Fruit fly (Drosophila melanogaster) whole organism: Measurements from ENCODE around the gene CG4955.

Source experiments
- CG8478 ChIP-seq: fragments of >200 bp; optimal IDR thresholded peaks from 2 replicates; lab custom pipeline; 2018; ENCODE audit warnings: inconsistent platforms
- Dll ChIP-seq: fragments of >200 bp; optimal IDR thresholded peaks from 2 replicates; lab custom pipeline; 2017
- EcR ChIP-seq, 2 experiments: fragments of >200 bp; optimal IDR thresholded peaks; 2 replicates each; lab custom pipeline; 2017; ENCODE audit warnings: missing biosample characterization in 2 of 2, missing genetic modification characterization in 2 of 2, missing genetic modification reagents in 2 of 2
- pan ChIP-seq: fragments of >200 bp; optimal IDR thresholded peaks from 2 replicates; lab custom pipeline; 2017
- psq ChIP-seq: fragments of >200 bp; optimal IDR thresholded peaks from 2 replicates; lab custom pipeline; 2017
- usp ChIP-seq: fragments of >200 bp; optimal IDR thresholded peaks from 2 replicates; lab custom pipeline; 2017; ENCODE audit warnings: missing biosample characterization, missing genetic modification characterization, mixed read lengths

Gene CG4955

DNA sequence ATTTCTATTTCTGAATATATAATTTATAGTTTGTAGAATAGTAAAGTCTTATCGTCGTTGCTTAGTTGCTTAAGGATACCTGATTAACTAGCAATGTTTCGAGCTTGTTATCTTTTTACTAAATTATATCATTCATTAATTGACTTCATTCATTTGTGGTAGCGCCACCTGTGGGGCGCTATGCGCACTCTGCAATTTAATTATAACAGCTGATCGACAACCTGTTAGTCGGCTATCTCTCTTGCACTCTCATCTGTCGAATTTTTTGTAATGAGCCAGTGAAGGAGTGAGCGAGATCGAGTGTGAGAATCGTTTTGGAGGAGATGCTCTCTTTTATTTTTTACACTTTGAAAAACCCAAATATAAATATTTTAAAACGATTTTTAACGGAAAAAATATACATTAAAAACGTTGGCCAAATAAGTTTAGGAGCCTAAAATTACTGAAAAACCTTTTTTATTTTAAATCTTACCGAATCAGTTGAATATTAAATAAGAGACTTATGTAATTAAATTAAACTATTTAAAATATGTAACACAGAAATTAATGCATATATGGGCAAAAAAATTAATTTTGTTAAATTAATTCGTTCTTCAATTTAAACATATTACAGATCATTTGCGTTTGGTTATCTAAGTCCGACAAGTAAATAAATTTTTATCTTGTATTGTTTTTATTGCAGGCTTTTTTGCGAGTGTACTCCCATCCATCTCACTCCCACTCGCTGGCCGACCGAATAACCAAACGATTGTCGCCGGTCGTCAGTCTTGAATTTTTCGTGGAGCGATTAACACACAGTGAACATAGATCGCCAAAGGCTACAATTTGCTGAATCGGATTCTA lies 10.0 kb downstream of the CG4955 start, which contains the start of the genes CG16700 and CG4991:
Gene CG16700, plus strand, starts transcription at position 793 of the 843 bp plus-strand sequence.
Gene CG4991, plus strand, starts transcription at position 793 of the 843 bp plus-strand sequence.
- no peak for TF ChIP-seq Dll (lab: Kevin White, UChicago)
- no peak for TF ChIP-seq psq (lab: Kevin White, UChicago)
- TF ChIP-seq usp (GFP tag; lab: Kevin White, UChicago), result no peak
- no peak for TF ChIP-seq EcR (GFP tag; optimal IDR thresholded peaks at IDR 0.05; lab: Kevin White, UChicago)
- TF ChIP-seq pan (lab: Kevin White, UChicago), result no peak
- no peak for TF ChIP-seq CG8478 (lab: Kevin White, UChicago)

dm6 chrX:17093431-17093830 lies 12.2 kb downstream of the CG4955 start:
- TF ChIP-seq pan (lab: Kevin White, UChicago) (no peak), psq (lab: Kevin White, UChicago) (no peak), EcR (GFP tag; optimal IDR thresholded peaks at IDR 0.05; lab: Kevin White, UChicago) (no peak), Dll (lab: Kevin White, UChicago) (no peak), usp (GFP tag; lab: Kevin White, UChicago) (no peak), CG8478 (lab: Kevin White, UChicago) (no peak)

DNA sequence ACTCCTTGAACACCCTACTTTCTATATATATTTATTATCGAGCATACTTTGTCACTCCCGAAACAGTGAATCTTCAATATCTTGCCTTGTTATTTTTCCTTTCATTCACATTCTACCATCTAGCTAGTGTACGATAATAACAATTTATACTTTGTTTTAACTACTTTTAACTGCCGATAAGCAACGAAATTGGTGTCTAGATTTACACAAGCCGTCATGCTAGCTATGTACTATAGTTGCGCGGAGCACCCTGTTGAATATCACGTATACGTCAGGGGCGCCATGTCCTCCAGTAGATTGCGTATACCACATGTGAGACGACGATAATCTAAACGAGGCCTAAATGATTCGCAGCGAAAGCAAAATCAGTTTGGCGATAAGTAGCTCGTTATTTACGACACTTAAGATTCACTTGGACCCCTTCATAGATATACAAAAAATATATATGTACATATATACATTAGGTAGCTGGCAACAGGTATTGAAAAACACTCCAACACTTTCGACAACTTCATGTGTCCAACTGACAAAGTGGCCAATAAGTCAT lies 12.7 kb downstream of the CG4955 start:
- TF ChIP-seq pan (lab: Kevin White, UChicago) (no peak), EcR (GFP tag; optimal IDR thresholded peaks at IDR 0.05; lab: Kevin White, UChicago) (no peak), CG8478 (lab: Kevin White, UChicago) (no peak), psq (lab: Kevin White, UChicago) (no peak), usp (GFP tag; lab: Kevin White, UChicago) (no peak), Dll (lab: Kevin White, UChicago) (no peak)

- TF ChIP-seq Dll (lab: Kevin White, UChicago), result no peak
- TF ChIP-seq psq (lab: Kevin White, UChicago), result no peak
- no peak for TF ChIP-seq CG8478 (lab: Kevin White, UChicago)
- no peak for TF ChIP-seq pan (lab: Kevin White, UChicago)
- no peak for TF ChIP-seq EcR (GFP tag; optimal IDR thresholded peaks at IDR 0.05; lab: Kevin White, UChicago)
- no peak for TF ChIP-seq usp (GFP tag; lab: Kevin White, UChicago)
Measured at dm6 chrX:17105707-17106106, 24.5 kb downstream of the CG4955 start, which contains the start of gene Arpc3B. Arpc3B (minus strand) TSS chrX:17105852.

DNA sequence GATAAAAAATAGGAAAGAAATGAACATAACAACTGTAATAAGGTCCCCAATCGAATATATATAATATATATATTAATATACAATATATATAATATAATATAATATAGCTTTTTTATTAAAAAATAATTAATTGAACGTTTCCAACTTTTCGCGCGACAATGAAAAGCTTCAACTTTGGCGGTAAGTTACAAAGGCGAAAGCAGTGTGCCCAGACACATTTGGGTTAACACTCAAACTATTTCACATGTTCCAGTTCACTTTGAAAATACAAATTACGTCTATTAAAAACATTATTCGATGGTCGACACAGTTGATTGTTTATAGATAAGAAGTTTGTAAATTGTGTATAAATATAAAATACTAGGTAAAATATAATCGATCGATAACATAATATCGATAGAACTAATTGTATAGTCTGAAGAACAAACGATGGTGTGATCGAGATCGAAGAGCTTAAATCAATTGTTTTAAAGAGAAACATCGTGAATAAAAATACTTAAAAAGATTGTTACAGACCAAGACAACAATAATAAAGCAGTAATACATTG lies 25.0 kb downstream of the CG4955 start:
- TF ChIP-seq psq (lab: Kevin White, UChicago) (no peak), EcR (GFP tag; optimal IDR thresholded peaks at IDR 0.05; lab: Kevin White, UChicago) (no peak), pan (lab: Kevin White, UChicago) (no peak), Dll (lab: Kevin White, UChicago) (no peak), CG8478 (lab: Kevin White, UChicago) (no peak), usp (GFP tag; lab: Kevin White, UChicago) (no peak)

DNA sequence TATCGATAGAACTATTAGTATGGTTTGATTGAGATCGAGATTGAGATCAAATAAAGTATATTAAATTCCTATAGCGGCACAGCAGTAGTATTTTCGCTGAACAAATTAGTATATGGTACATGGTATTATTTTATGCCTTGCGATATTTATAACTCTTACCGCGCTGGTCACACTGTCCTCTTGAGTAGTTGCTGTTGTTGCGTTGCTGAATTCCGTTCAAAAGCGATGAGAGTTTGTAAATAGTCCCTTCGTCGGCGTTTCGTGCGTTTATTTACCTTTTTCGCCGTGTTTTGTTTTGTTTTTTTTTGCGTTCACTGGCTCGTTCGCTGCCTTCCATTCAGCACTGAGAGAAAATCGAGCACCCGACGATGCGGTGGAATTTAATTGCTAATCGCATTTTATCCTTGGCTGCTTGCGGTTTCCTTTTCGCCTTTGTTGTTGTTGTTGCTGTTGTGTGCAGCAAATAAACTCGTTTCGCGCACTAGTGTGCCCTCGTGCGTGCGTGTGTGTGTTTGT lies 26.2 kb downstream of the CG4955 start, which contains the start of gene CG5004:
Gene CG5004, plus strand, starts transcription at position 182 of the 516 bp plus-strand sequence.
- no peak for TF ChIP-seq Dll (lab: Kevin White, UChicago)
- TF ChIP-seq pan (lab: Kevin White, UChicago), result no peak
- TF ChIP-seq CG8478 (lab: Kevin White, UChicago), result no peak
- TF ChIP-seq EcR (GFP tag; optimal IDR thresholded peaks at IDR 0.05; lab: Kevin White, UChicago), result no peak
- TF ChIP-seq psq (lab: Kevin White, UChicago), result no peak
- no peak for TF ChIP-seq usp (GFP tag; lab: Kevin White, UChicago)

DNA sequence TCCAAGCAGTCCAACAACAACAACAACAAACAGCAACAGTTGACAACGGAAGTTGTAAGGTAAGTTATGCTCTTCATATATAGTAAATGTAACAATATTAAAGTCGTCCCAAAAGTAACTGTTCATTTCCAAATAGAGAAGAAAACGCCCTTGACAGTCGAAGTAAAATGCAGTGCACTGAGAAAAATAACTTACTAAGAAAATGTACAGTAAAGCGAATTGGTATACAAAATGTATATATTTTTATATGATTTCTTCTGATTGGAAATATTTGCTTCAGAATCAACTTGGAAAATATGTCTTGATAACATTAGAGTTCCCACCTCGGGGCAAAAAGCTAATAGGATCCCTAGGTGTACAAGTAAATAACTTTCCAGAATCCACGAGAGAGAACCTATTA lies 26.8 kb downstream of the CG4955 start:
- TF ChIP-seq CG8478 (lab: Kevin White, UChicago) (no peak), usp (GFP tag; lab: Kevin White, UChicago) (no peak), pan (lab: Kevin White, UChicago) (no peak), EcR (GFP tag; optimal IDR thresholded peaks at IDR 0.05; lab: Kevin White, UChicago) (no peak), psq (lab: Kevin White, UChicago) (no peak), Dll (lab: Kevin White, UChicago) (no peak)

DNA sequence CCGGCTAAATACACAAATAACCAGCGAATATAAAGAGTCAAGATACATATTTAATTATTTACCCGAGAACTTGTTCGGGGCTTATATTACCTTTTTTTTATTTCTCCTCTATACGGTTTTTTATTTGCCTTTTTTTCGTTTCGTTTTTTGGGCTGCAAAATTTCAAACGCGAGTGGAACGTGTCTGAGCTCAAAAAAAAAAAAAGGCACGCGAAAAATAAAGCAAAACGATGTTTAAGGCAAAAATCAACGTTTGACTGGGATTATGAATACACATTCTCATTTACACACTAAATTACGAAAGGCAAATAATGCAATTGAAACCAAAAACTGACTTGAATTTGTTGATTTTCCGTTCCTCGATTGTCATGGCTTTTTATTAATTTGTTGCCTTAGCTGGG lies 28.4 kb downstream of the CG4955 start:
- TF ChIP-seq pan (lab: Kevin White, UChicago) (no peak), usp (GFP tag; lab: Kevin White, UChicago) (no peak), CG8478 (lab: Kevin White, UChicago) (no peak), EcR (GFP tag; optimal IDR thresholded peaks at IDR 0.05; lab: Kevin White, UChicago) (no peak), Dll (lab: Kevin White, UChicago) (no peak), psq (lab: Kevin White, UChicago) (no peak)

DNA sequence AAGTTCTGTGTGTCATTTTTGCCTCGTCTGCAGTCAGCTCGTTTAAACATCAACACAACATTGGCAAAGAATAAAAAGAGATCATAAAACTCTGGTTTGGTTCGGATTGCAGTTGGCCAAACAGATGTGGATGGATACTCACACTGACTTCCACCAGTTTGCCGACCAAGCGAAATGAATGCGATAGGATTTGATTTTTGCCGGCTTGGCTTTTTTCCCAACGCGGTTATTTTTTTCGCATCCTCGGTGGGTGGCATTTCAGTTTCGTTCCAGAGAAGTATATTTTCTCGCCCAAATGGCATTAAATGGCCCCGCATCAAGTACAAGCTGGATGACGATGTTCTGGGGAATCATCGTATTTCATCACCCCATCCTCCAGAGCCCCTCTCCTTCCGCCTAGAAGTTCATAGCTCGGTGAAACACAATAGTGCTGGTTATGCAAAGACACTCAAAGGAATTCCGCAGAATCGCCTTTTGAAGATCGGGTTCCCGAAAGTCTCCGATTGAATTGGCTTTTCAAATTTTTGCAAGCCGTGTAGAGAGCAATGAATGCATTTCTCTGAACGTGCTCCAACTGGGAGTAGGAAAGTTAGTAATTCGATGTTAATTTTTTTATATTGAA lies 29.4 kb downstream of the CG4955 start:
- TF ChIP-seq EcR (GFP tag; optimal IDR thresholded peaks at IDR 0.05; lab: Kevin White, UChicago), result no peak
- TF ChIP-seq Dll (lab: Kevin White, UChicago), result no peak
- no peak for TF ChIP-seq usp (GFP tag; lab: Kevin White, UChicago)
- TF ChIP-seq CG8478 (lab: Kevin White, UChicago), result no peak
- no peak for TF ChIP-seq pan (lab: Kevin White, UChicago)
- no peak for TF ChIP-seq psq (lab: Kevin White, UChicago)

DNA sequence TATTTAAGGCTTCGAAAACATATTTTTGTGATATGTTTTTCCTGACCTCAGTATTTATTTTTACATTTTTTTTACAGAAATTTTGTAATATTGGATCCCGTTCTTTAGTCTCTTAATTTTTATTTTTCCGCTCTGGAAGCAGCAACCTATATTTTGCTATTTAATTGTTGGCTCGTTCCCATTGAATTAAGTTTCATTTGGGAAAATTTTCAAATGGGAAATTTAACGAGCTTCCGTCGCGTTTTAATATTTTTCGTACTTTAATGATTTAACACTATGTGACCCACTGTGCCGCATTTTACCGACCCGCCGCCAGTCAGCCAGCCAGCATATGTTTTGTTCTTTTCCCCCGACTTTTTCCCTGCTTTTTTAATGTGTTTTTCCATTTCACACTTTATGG lies 30.0 kb downstream of the CG4955 start:
- TF ChIP-seq Dll (lab: Kevin White, UChicago) (no peak), EcR (GFP tag; optimal IDR thresholded peaks at IDR 0.05; lab: Kevin White, UChicago) (no peak), CG8478 (lab: Kevin White, UChicago) (no peak), usp (GFP tag; lab: Kevin White, UChicago) (no peak), psq (lab: Kevin White, UChicago) (no peak), pan (lab: Kevin White, UChicago) (no peak)
